Worm (Caenorhabditis elegans) whole organism, L1 larva: ENCODE data around the gene E01G4.5.

Experiments used
- fos-1 ChIP-seq: fragments of 150-350 bp; optimal IDR thresholded peaks from 2 replicates; lab custom pipeline; 2014; ENCODE audit warnings: missing biosample characterization, missing genetic modification characterization
- mep-1 ChIP-seq: fragments of 150-350 bp; optimal IDR thresholded peaks from 2 replicates; lab custom pipeline; 2014; ENCODE audit warnings: missing biosample characterization, missing genetic modification characterization
- nhr-237 ChIP-seq: fragments of 150-350 bp; optimal IDR thresholded peaks from 2 replicates; lab custom pipeline; 2014; ENCODE audit warnings: missing biosample characterization, missing genetic modification characterization
- nhr-76 ChIP-seq: sonication (generic microtip); optimal IDR thresholded peaks from 2 replicates; lab custom pipeline; 2017; ENCODE audit warnings: missing biosample characterization, missing genetic modification characterization
- nhr-77 ChIP-seq: fragments of 150-350 bp; optimal IDR thresholded peaks from 2 replicates; lab custom pipeline; 2014; ENCODE audit warnings: missing biosample characterization, missing genetic modification characterization
- pqm-1 ChIP-seq: sonication (generic microtip); optimal IDR thresholded peaks from 3 replicates; lab custom pipeline; 2017; ENCODE audit warnings: missing biosample characterization, missing genetic modification characterization
- tbx-2 ChIP-seq: sonication (generic microtip); optimal IDR thresholded peaks from 2 replicates; lab custom pipeline; 2016; ENCODE audit warnings: missing genetic modification characterization, missing compliant biosample characterization
- vab-15 ChIP-seq: sonication (generic microtip); optimal IDR thresholded peaks from 2 replicates; lab custom pipeline; 2017; ENCODE audit warnings: missing genotype, mild to moderate bottlenecking, missing genetic modification characterization, missing compliant biosample characterization
- ztf-4 ChIP-seq: fragments of 150-350 bp; optimal IDR thresholded peaks from 2 replicates; lab custom pipeline; 2014; ENCODE audit warnings: missing biosample characterization, missing genetic modification characterization

DNA sequence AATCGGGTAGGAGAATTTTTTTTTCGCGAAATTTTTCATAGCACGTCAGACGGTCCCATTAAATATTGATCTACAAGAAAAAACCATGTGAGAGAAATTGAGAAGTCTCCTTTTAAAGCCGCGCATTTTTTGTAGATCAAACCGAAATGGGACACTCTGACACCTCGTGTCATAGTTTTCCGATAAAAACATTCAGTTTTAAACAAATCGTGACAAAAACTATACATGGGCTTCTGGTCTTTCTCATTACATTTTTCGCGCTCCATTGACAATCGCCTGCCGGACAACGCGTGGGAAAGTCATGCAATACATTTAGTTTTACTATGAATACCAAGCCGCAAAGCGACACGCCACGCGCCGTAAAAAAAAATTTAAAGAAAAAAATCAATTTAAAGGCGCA lies 33.2 kb downstream of the E01G4.5 start:
- TF ChIP-seq nhr-77 (tag; lab: Kevin White, UChicago), result no peak
- TF ChIP-seq pqm-1 (tag; lab: Kevin White, UChicago), result no peak
- no peak for TF ChIP-seq fos-1
- TF ChIP-seq mep-1 (tag; lab: Kevin White, UChicago), result no peak
- TF ChIP-seq ztf-4 (tag; lab: Kevin White, UChicago), result no peak
- TF ChIP-seq vab-15 (tag; lab: Kevin White, UChicago), result no peak
- TF ChIP-seq tbx-2, result no peak
- TF ChIP-seq nhr-237 (tag; lab: Kevin White, UChicago), result no peak
- no peak for TF ChIP-seq nhr-76 (tag; lab: Kevin White, UChicago)
